Fruit fly (Drosophila melanogaster) whole organism, prepupa: ENCODE results near the gene CG14237.

Experiments used
- CG11294 ChIP-seq: fragments of 200-800 bp; sonication (Bioruptor generic); IDR thresholded peaks from 2 replicates; pipeline ENCODE4 v1.3.6; 2022; ENCODE audit warnings: missing biosample characterization, missing genetic modification characterization
- Hr39 ChIP-seq: fragments of 200-800 bp; sonication (Bioruptor generic); optimal IDR thresholded peaks from 2 replicates; lab custom pipeline; 2016; ENCODE audit warnings: missing biosample characterization, missing genetic modification characterization
- net ChIP-seq: fragments of 200-800 bp; sonication (Bioruptor generic); optimal IDR thresholded peaks from 3 replicates; lab custom pipeline; 2016; ENCODE audit warnings: missing biosample characterization, missing genetic modification characterization
- spab ChIP-seq: fragments of 200-800 bp; sonication (Bioruptor generic); optimal IDR thresholded peaks from 2 replicates; lab custom pipeline; 2017; ENCODE audit warnings: missing biosample characterization, mild to moderate bottlenecking, missing genetic modification characterization, missing genetic modification reagents

DNA sequence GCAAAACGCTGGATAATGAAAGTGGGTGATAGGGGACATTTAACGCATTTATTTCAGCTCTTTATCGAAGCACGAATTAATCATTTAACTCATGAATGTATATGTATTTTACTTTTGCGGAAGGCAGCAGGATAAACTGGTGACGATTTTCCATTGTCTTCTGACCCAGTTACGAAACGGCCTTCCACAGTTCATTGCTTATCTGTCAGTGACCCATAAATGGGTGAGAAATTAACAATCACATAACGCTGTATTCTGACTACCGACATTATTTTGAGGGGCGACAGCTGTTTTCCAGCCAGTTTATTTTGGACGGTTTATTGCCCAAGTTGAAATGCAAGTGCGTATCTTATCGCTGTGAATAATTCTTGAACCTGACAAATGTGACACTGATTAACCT is 6.9 kb downstream of the CG14237 start:
- TF ChIP-seq net (GFP tag; lab: Kevin White, UChicago) (no peak), CG11294 (no peak), Hr39 (GFP tag; lab: Kevin White, UChicago) (no peak), spab (no peak)
